Fruit fly (Drosophila melanogaster) whole organism: ENCODE data around the gene CG13850.

Experiments
- CG8478 ChIP-seq: fragments of >200 bp; optimal IDR thresholded peaks from 2 replicates; lab custom pipeline; 2018; ENCODE audit warnings: inconsistent platforms
- Dll ChIP-seq: fragments of >200 bp; optimal IDR thresholded peaks from 2 replicates; lab custom pipeline; 2017
- EcR ChIP-seq, 2 experiments: fragments of >200 bp; optimal IDR thresholded peaks; 2 replicates each; lab custom pipeline; 2017; ENCODE audit warnings: missing biosample characterization in 2 of 2, missing genetic modification characterization in 2 of 2, missing genetic modification reagents in 2 of 2
- pan ChIP-seq: fragments of >200 bp; optimal IDR thresholded peaks from 2 replicates; lab custom pipeline; 2017
- psq ChIP-seq: fragments of >200 bp; optimal IDR thresholded peaks from 2 replicates; lab custom pipeline; 2017
- usp ChIP-seq: fragments of >200 bp; optimal IDR thresholded peaks from 2 replicates; lab custom pipeline; 2017; ENCODE audit warnings: missing biosample characterization, missing genetic modification characterization, mixed read lengths

The CG13850 gene

DNA sequence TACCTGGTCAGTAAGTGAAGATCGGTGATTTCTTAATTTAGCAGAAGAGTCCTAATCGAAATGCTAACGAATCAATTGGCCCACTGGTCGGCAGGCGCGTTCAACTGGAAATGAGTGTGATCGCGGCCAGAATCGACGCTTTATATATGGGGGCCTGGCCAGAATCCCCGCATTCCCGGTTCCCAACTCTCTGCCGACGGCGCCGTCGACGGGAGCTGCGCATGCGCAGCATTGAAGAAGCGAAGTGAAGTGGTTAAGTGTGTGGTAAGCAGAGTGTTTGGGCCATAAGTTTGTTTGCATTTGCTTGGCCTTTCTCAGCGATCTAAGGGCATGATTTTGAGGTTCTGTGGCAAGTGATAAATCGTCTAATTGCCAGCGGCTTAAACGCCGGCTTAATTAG is 16.7 kb downstream of the CG13850 start, which contains the start of gene CG13857:
Gene CG13857, minus strand, starts transcription at position 101 of the 400 bp plus-strand sequence.
- TF ChIP-seq psq (lab: Kevin White, UChicago) (no peak), Dll (lab: Kevin White, UChicago) (no peak), pan (no peak), usp (no peak), CG8478 (no peak), EcR (GFP tag; optimal IDR thresholded peaks at IDR 0.05; lab: Kevin White, UChicago) (no peak)

DNA sequence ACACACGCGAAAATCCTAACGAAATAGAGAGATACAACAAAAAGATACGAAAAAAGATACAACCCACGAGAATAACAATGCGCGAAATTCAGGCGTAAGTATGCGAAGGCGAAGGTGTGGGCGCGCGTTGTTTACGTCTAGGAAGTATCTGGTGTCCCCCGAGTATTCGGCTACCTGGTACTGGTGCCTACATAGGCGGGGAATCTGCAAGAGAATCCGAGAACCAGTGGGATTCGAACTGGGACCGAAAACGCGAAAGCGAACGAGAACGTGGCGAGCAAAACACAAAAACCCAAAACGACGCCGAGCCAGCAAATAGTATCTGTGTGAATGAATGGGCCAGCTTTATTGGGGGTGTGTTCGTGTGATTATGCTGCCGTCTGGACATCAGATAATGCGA is 20.6 kb downstream of the CG13850 start:
- TF ChIP-seq psq (lab: Kevin White, UChicago) (no peak), Dll (lab: Kevin White, UChicago) (no peak), usp (no peak)

DNA sequence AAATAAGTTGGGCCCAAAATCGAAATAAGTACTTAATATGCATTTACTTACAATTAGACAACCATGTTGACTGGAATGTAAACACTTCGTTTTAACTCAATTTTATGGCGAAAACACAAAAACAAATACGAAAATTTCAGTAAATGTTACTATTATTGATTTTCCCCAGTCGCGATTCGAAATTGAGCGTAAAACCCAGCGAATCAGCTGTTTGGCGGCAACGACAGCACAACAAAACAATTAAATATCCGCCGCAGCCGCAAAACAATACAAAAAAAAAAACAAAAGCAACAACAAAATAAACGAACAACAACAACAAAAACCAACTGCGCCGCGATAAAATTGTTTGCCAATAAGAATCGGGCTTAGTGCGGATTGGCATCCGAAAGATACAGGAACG is 21.1 kb downstream of the CG13850 start, which contains the start of the genes CAH8 and CG7059:
Gene CAH8, minus strand, starts transcription at position 101 of the 400 bp plus-strand sequence.
Gene CG7059, plus strand, starts transcription at position 167 of the 400 bp plus-strand sequence.
- no peak for TF ChIP-seq usp
- TF ChIP-seq CG8478: no peak
- no peak for TF ChIP-seq psq (lab: Kevin White, UChicago)
- TF ChIP-seq pan: no peak
- no peak for TF ChIP-seq EcR (GFP tag; optimal IDR thresholded peaks at IDR 0.05; lab: Kevin White, UChicago)
- no peak for TF ChIP-seq Dll (lab: Kevin White, UChicago)

DNA sequence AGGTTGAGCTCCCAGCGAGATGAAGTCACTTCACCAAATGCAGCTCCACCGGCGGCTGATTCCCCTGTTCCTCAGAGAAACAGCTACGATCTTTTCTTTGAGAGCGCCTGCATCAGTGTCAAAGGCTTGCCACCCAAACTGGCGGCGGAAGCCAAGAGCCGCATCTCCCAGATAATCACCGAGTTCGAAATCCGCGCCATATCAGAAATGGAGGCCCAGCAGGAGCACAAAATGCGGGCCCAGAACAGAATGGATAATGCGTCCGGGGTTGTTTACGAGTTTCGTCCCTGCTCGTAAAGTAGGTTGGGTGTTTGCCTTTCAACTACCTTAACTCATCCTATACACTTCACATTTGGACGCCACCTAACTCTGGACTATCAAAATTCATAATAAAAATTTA is 29.0 kb downstream of the CG13850 start, which contains the start of gene Gpdh3:
Gene Gpdh3, plus strand, starts transcription at position 301 of the 400 bp plus-strand sequence.
- TF ChIP-seq pan: no peak
- no peak for TF ChIP-seq CG8478
- TF ChIP-seq psq (lab: Kevin White, UChicago): no peak

DNA sequence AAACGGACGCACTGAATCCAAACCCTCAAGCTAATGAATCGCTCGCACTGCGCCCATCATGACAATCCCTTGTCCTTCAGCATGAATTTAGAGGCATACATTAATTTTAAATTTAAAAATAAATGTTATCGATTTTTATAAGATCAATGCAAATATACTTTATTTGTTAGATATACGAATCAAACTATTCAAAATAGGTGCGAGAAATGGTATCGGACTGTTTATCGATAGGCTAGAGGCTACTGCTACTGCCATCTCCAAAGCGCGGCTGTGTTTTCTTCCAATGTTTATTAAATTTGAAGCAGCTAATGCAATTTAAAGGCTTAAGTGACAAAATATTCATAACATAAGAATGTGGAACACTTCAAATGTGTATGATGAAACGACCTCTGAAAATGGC is 29.6 kb downstream of the CG13850 start, which contains the start of gene CG43342:
Gene CG43342, plus strand, starts transcription at position 264 of the 400 bp plus-strand sequence.
- TF ChIP-seq psq (lab: Kevin White, UChicago): no peak
- TF ChIP-seq pan: no peak
- TF ChIP-seq usp: no peak
- TF ChIP-seq CG8478: no peak
- no peak for TF ChIP-seq EcR (GFP tag; optimal IDR thresholded peaks at IDR 0.05; lab: Kevin White, UChicago)

DNA sequence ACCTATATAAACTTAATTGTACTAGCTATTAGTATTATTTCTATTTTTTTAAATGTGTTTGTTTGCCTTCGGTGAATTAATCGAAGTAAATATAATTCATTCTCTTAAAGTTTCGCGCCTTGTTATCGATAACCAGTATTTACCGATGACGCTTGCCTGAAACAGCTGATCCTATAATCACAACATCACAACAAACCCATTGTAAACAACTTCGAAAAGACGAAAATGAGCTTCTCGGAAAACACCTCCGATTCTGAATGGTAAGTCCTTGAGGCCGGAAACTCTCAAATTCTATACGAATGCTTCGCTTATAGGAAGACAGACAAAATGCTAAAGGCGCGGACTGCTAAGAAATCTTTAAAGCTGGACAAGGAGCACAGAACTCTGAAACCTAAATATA is 30.8 kb downstream of the CG13850 start, which contains the start of gene CG34149:
Gene CG34149, plus strand, starts transcription at position 187 of the 400 bp plus-strand sequence.
- TF ChIP-seq CG8478: no peak
- TF ChIP-seq Dll (lab: Kevin White, UChicago): no peak
- no peak for TF ChIP-seq usp
- TF ChIP-seq EcR (GFP tag; optimal IDR thresholded peaks at IDR 0.05; lab: Kevin White, UChicago): no peak
- no peak for TF ChIP-seq psq (lab: Kevin White, UChicago)
- TF ChIP-seq pan: no peak

DNA sequence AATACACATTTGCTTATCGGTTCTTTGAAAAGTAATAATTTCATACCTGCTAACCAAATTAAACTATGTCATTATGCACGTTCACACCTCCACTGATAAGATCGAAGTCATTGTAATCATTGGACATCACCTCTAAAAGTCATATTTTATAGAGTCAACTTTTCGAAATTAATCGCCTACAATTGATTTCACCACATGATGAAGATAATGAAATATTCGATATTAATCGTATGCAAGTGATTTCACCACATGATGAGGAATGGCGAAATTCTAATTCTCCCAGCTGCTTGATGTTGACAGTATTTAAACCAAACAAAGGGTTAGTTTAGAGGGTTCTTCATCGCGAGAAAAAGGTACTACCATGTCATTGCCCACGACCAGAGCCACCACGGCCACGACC is 35.0 kb downstream of the CG13850 start, which contains the start of gene CG18596:
Gene CG18596, plus strand, starts transcription at position 250 of the 400 bp plus-strand sequence.
- TF ChIP-seq psq (lab: Kevin White, UChicago) (no peak), usp (no peak), pan (no peak), CG8478 (no peak), Dll (lab: Kevin White, UChicago) (no peak), EcR (GFP tag; optimal IDR thresholded peaks at IDR 0.05; lab: Kevin White, UChicago) (no peak)

DNA sequence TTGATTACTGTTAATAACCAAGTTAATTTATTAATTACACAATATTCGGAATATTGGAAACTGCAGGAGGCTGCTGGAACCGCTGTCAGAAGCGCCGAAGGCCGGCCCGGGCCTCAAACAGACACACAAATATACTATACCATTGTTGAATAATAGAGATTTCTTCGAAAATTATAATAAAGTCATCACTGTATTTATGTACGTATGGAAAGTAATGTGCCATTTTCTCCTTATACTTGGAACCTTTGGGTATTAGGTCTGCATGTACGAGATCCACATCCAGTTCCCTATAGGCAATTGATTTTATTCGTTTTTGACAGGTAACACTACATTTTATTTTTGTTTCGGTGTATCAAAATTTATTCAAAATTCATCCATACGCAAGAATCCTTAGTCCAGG is 38.2 kb downstream of the CG13850 start, which contains the start of gene CG7069:
Gene CG7069, plus strand, starts transcription at position 301 of the 400 bp plus-strand sequence.
- no peak for TF ChIP-seq usp

DNA sequence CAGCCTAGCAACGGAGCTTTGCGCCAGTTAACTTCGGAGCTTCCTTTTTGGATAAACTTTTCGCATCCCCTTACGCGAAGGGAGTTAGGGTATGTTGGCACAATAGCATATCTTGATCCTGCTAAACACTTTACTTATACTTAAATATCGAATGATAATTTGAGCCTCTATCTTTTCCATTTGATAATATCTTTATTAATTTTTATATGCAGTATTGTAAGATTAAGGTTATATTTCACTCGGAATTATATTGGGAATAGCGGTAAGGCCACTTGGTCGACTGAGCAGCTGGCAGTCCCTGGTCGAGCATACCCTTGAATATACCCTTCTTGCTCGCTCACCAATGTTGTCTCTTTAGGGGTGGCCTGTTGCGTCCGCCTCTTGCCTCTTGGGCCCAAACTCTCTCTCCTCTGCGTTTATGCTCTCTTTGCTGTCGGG is 41.9 kb downstream of the CG13850 start:
- peak; percentile 72 for TF ChIP-seq pan
- no peak for TF ChIP-seq Dll (lab: Kevin White, UChicago)
- TF ChIP-seq psq (lab: Kevin White, UChicago): no peak

DNA sequence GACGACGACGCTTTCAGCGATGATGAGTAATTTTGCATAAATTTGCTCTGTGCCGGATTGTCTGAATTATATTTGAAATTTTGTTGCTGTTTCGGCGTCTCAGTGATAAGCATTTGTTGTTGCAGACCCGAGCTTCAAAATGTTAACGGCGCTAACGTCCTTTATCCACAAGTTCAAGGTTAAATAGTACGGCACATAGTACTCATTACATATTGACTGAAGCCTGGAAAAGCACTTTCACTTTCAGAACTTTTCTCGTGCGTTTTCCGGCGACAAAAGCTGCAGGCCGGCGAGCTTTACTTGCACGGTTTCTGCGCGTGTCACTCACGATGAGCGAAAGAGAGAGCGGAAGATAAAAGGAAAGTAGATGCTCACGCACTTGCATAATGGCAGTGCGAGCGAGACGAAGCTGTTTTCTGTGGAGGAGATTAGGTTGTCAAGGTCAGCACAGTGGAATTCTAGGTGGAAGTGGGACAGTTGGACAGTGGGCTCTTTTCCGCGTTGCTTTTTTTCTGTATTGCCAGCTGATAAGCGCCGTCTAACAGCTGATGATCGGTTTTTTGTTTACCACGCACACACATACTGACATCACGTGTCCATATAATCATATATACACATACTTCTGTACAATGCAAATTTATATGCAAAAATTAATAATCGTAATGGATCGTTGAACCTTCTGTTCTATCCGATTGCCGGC is 42.5 kb downstream of the CG13850 start:
- no peak for TF ChIP-seq usp
- TF ChIP-seq Dll (lab: Kevin White, UChicago): no peak
- TF ChIP-seq pan: no peak
- TF ChIP-seq CG8478: no peak
- no peak for TF ChIP-seq psq (lab: Kevin White, UChicago)
- TF ChIP-seq EcR (GFP tag; optimal IDR thresholded peaks at IDR 0.05; lab: Kevin White, UChicago): no peak

DNA sequence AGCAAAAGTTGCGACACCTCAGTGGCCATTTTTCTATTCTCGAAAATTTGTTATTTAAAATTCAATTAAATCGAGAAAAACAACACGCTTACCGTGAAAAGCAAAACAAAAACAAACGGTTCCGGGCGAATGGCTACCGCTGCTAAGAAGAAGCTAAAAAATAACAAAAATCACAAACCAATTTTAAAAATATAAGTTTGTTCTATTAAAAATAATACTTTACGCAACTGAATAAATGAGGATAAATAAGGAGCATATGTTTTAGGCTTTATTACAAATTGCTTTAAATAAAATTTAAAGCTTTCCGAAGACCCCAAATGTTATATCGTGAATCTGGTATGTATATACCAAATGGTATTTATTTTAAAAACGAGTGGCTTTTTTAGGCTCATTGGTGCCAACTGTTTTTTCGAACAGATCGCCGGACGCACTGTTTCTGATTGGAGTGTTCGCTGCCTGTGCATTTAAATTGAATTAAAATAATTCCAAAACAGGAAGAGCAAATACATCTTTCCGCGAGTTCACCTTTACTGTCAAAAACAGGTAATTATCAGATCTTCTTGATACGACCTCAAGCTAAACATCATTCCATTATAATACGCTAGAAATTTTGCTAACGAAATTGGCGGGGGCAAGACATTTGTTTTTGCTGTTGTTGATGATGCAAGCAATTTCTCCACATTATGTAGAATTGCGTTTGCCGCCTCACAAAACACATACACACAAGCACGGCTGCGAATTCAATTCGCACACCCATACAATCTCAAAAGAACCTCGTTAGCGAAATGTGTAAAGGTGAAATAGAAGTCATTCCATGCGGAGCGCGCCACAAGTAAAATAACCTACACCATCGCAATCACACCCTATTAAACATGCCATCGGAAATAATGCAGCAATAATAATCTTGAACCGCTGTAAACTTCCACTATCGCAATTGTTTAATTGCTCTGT is 43.3 kb downstream of the CG13850 start, which contains the start of the genes Polr3F and PyK:
Gene Polr3F, minus strand, starts transcription at position 248 of the 951 bp plus-strand sequence.
Gene PyK, plus strand, starts transcription at position 411 of the 951 bp plus-strand sequence.
- TF ChIP-seq psq (lab: Kevin White, UChicago) (no peak), CG8478 (no peak), EcR (GFP tag; optimal IDR thresholded peaks at IDR 0.05; lab: Kevin White, UChicago) (no peak), Dll (lab: Kevin White, UChicago) (no peak), pan (no peak), usp (no peak)

DNA sequence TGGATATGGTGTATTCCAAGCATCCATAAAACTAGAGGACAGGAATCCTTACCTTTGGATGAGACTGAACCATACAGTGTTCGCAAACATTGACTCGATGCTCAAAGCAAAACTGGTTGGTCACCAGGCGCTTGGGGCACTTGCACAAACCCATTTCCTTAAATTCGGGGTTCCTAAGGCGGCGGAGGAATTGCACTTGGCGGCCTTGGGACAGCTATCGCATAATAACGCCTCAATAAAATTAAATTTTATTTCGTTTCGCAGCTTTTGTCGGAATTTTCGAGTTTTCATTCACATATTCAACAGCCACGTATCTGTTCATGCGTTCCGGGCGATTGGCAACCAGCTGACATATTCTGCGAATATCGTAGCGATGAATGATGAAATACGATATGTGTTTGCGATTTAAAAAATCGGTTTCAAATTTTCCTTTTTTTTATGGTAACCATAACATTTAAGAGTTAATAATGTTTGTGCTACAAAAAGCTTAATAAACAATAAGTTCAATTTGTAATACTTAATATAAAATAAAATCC is 45.0 kb downstream of the CG13850 start, which contains the start of gene CG5382:
Gene CG5382, minus strand, starts transcription at position 324 of the 536 bp plus-strand sequence.
- no peak for TF ChIP-seq pan
- no peak for TF ChIP-seq CG8478
- TF ChIP-seq psq (lab: Kevin White, UChicago): no peak
- TF ChIP-seq usp: no peak
- TF ChIP-seq EcR (GFP tag; optimal IDR thresholded peaks at IDR 0.05; lab: Kevin White, UChicago): no peak
- TF ChIP-seq Dll (lab: Kevin White, UChicago): no peak
